Fruit fly (Drosophila melanogaster) whole organism, pupa: Measurements from ENCODE around the gene Ppt1.

Source experiments
- CG10348 ChIP-seq: fragments of 200-800 bp; sonication (Bioruptor generic); IDR thresholded peaks from 2 replicates; pipeline ENCODE4 v1.3.6; 2022; ENCODE audit warnings: missing biosample characterization, missing genetic modification characterization
- CG12605 ChIP-seq: fragments of 200-800 bp; sonication (Bioruptor generic); IDR thresholded peaks from 2 replicates; pipeline ENCODE4 v1.3.6; 2022; ENCODE audit warnings: missing biosample characterization, missing genetic modification characterization
- CG13204 ChIP-seq: fragments of 200-800 bp; sonication (Bioruptor generic); optimal IDR thresholded peaks from 2 replicates; lab custom pipeline; 2018; ENCODE audit warnings: missing biosample characterization, mild to moderate bottlenecking, missing genetic modification characterization, moderate library complexity
- CG14655 ChIP-seq: fragments of 200-800 bp; sonication (Bioruptor generic); optimal IDR thresholded peaks from 3 replicates; lab custom pipeline; 2017; ENCODE audit warnings: mild to moderate bottlenecking, missing biosample characterization, missing genetic modification reagents, missing genetic modification characterization
- CG15710 ChIP-seq: fragments of 200-800 bp; sonication (Bioruptor generic); optimal IDR thresholded peaks from 2 replicates; lab custom pipeline; 2018; ENCODE audit warnings: missing biosample characterization, mild to moderate bottlenecking, missing genetic modification characterization, moderate library complexity
- CG17806 ChIP-seq: fragments of 200-800 bp; sonication (Bioruptor generic); optimal IDR thresholded peaks from 2 replicates; lab custom pipeline; 2018; ENCODE audit warnings: missing biosample characterization, mild to moderate bottlenecking, missing genetic modification characterization, moderate library complexity
- CG32121 ChIP-seq: fragments of 200-800 bp; sonication (Bioruptor generic); IDR thresholded peaks from 2 replicates; pipeline ENCODE4 v1.3.6; 2022; ENCODE audit warnings: missing biosample characterization, missing genetic modification characterization
- CG34367 ChIP-seq: fragments of 200-800 bp; sonication (Bioruptor generic); optimal IDR thresholded peaks from 2 replicates; lab custom pipeline; 2018; ENCODE audit warnings: missing biosample characterization, mild to moderate bottlenecking, missing genetic modification characterization
- CG4496 ChIP-seq: fragments of 200-800 bp; sonication (Bioruptor generic); IDR thresholded peaks from 3 replicates; pipeline ENCODE4 v1.3.6; 2022; ENCODE audit warnings: missing biosample characterization, missing genetic modification characterization
- CG8159 ChIP-seq: fragments of 200-800 bp; sonication (Bioruptor generic); optimal IDR thresholded peaks from 3 replicates; lab custom pipeline; 2018; ENCODE audit warnings: missing biosample characterization, mild to moderate bottlenecking, missing genetic modification characterization, moderate library complexity
- CG8301 ChIP-seq: fragments of 200-800 bp; sonication (Bioruptor generic); optimal IDR thresholded peaks from 2 replicates; lab custom pipeline; 2018; ENCODE audit warnings: missing biosample characterization, mild to moderate bottlenecking, missing genetic modification characterization
- CG9948 ChIP-seq: fragments of 200-800 bp; sonication (Bioruptor generic); optimal IDR thresholded peaks from 2 replicates; lab custom pipeline; 2018; ENCODE audit warnings: missing biosample characterization, mild to moderate bottlenecking, missing genetic modification characterization, moderate library complexity
- D1 ChIP-seq: fragments of 200-800 bp; sonication (Bioruptor generic); optimal IDR thresholded peaks from 2 replicates; lab custom pipeline; 2018; ENCODE audit warnings: missing biosample characterization, mild to moderate bottlenecking, missing genetic modification characterization, moderate library complexity
- EcR ChIP-seq: fragments of 200-800 bp; sonication (Bioruptor generic); optimal IDR thresholded peaks from 3 replicates; lab custom pipeline; 2019; ENCODE audit warnings: missing biosample characterization, missing genetic modification characterization, mild to moderate bottlenecking, moderate library complexity, missing genetic modification reagents
- Ets98B ChIP-seq: fragments of 200-800 bp; sonication (Bioruptor generic); IDR thresholded peaks from 2 replicates; pipeline ENCODE4 v1.3.6; 2022; ENCODE audit warnings: missing biosample characterization, missing genetic modification characterization
- Pif1A ChIP-seq: fragments of 200-800 bp; sonication (Bioruptor generic); optimal IDR thresholded peaks from 3 replicates; lab custom pipeline; 2016; ENCODE audit warnings: missing biosample characterization, missing genetic modification characterization
- Pif1B ChIP-seq: fragments of 200-800 bp; sonication (Bioruptor generic); optimal IDR thresholded peaks from 3 replicates; lab custom pipeline; 2016; ENCODE audit warnings: missing biosample characterization, missing genetic modification characterization
- Snoo ChIP-seq: fragments of 200-800 bp; sonication (Bioruptor generic); optimal IDR thresholded peaks from 3 replicates; lab custom pipeline; 2017; ENCODE audit warnings: missing biosample characterization, mild to moderate bottlenecking, missing genetic modification characterization, inconsistent platforms
- fd96Ca ChIP-seq: fragments of 200-800 bp; sonication (Bioruptor generic); IDR thresholded peaks from 3 replicates; pipeline ENCODE4 v1.3.6; 2022; ENCODE audit warnings: missing biosample characterization, missing genetic modification characterization
- gl ChIP-seq: fragments of 200-800 bp; sonication (Bioruptor generic); optimal IDR thresholded peaks from 2 replicates; lab custom pipeline; 2018; ENCODE audit warnings: missing biosample characterization, mild to moderate bottlenecking, missing genetic modification characterization
- rn ChIP-seq: fragments of 200-800 bp; sonication (Bioruptor generic); IDR thresholded peaks from 2 replicates; pipeline ENCODE4 v1.3.6; 2022; ENCODE audit warnings: missing biosample characterization, missing genetic modification characterization

The Ppt1 gene

dm6 chrX:8665576-8666297 is 24.3 kb downstream of the Ppt1 start:
- no peak for TF ChIP-seq CG14655 (GFP tag; lab: Kevin White, UChicago)

- no peak for TF ChIP-seq CG8301
- TF ChIP-seq Pif1B (GFP tag; lab: Kevin White, UChicago) = no peak
- TF ChIP-seq D1 (tag; lab: Kevin White, UChicago) = no peak
- no peak for TF ChIP-seq CG34367 (tag; lab: Kevin White, UChicago)
- TF ChIP-seq CG17806 = no peak
- TF ChIP-seq Snoo (tag; lab: Kevin White, UChicago) = no peak
- TF ChIP-seq CG14655 (GFP tag; lab: Kevin White, UChicago) = no peak
- no peak for TF ChIP-seq fd96Ca
- no peak for TF ChIP-seq CG8159 (tag; lab: Kevin White, UChicago)
- no peak for TF ChIP-seq CG9948 (tag; lab: Kevin White, UChicago)
- TF ChIP-seq EcR (GFP tag; lab: Kevin White, UChicago) = no peak
Measured at dm6 chrX:8663795-8664194, 26.2 kb downstream of the Ppt1 start.

- TF ChIP-seq CG12605 (GFP tag; lab: Robert Waterston, UW) (no peak), Snoo (tag; lab: Kevin White, UChicago) (no peak), CG4496 (GFP tag; lab: Robert Waterston, UW) (no peak), gl (no peak), CG14655 (GFP tag; lab: Kevin White, UChicago) (no peak), Ets98B (GFP tag; lab: Robert Waterston, UW) (no peak), CG32121 (no peak), Pif1A (no peak), fd96Ca (no peak), CG13204 (no peak), CG9948 (tag; lab: Kevin White, UChicago) (no peak), EcR (GFP tag; lab: Kevin White, UChicago) (no peak)
Measured at dm6 chrX:8662247-8662646, 27.8 kb downstream of the Ppt1 start.

dm6 chrX:8661162-8661807 is 28.7 kb downstream of the Ppt1 start:
- no peak for TF ChIP-seq CG17806
- no peak for TF ChIP-seq D1 (tag; lab: Kevin White, UChicago)
- no peak for TF ChIP-seq Snoo (tag; lab: Kevin White, UChicago)
- no peak for TF ChIP-seq Pif1A
- TF ChIP-seq CG8301 = no peak
- TF ChIP-seq CG10348 (GFP tag; lab: Robert Waterston, UW) = no peak
- TF ChIP-seq rn (GFP tag; lab: Robert Waterston, UW) = no peak
- no peak for TF ChIP-seq CG9948 (tag; lab: Kevin White, UChicago)
- no peak for TF ChIP-seq CG13204
- TF ChIP-seq fd96Ca = no peak

dm6 chrX:8660354-8660753 is 29.7 kb downstream of the Ppt1 start:
- TF ChIP-seq Ets98B (GFP tag; lab: Robert Waterston, UW) = no peak

dm6 chrX:8658047-8658446 is 32.0 kb downstream of the Ppt1 start:
- TF ChIP-seq CG34367 (tag; lab: Kevin White, UChicago) (no peak), D1 (tag; lab: Kevin White, UChicago) (no peak), CG10348 (GFP tag; lab: Robert Waterston, UW) (no peak), CG4496 (GFP tag; lab: Robert Waterston, UW) (no peak), fd96Ca (no peak), rn (GFP tag; lab: Robert Waterston, UW) (no peak), CG8301 (no peak), CG9948 (tag; lab: Kevin White, UChicago) (no peak), CG12605 (GFP tag; lab: Robert Waterston, UW) (no peak)

- TF ChIP-seq fd96Ca = peak; percentile 77
- peak; percentile 73 for TF ChIP-seq CG15710 (tag; lab: Kevin White, UChicago)
- peak; percentile 58 for TF ChIP-seq Ets98B (GFP tag; lab: Robert Waterston, UW)
- peak; percentile 43 for TF ChIP-seq CG13204
- TF ChIP-seq Snoo (tag; lab: Kevin White, UChicago) = peak; percentile 51
- TF ChIP-seq CG12605 (GFP tag; lab: Robert Waterston, UW) = peak; percentile 56; the same call in 1 of the 2 replicates
- peak; percentile 72 for TF ChIP-seq CG8301
- TF ChIP-seq rn (GFP tag; lab: Robert Waterston, UW) = no peak
- TF ChIP-seq D1 (tag; lab: Kevin White, UChicago) = no peak
- peak; percentile 76 for TF ChIP-seq CG8159 (tag; lab: Kevin White, UChicago)
- peak; percentile 74 for TF ChIP-seq CG9948 (tag; lab: Kevin White, UChicago)
- peak; percentile 31; the same call in 1 of the 2 replicates for TF ChIP-seq CG32121
- TF ChIP-seq CG17806 = peak; percentile 68
- peak; percentile 80 for TF ChIP-seq CG14655 (GFP tag; lab: Kevin White, UChicago)
- peak; percentile 58 for TF ChIP-seq Pif1A
- TF ChIP-seq Pif1B (GFP tag; lab: Kevin White, UChicago) = peak; percentile 54
- TF ChIP-seq CG34367 (tag; lab: Kevin White, UChicago) = peak; percentile 71
- peak; percentile 54 for TF ChIP-seq gl
- TF ChIP-seq CG10348 (GFP tag; lab: Robert Waterston, UW) = no peak
- TF ChIP-seq CG4496 (GFP tag; lab: Robert Waterston, UW) = peak; percentile 76
- no peak for TF ChIP-seq EcR (GFP tag; lab: Kevin White, UChicago)
Measured at dm6 chrX:8656550-8657431, 33.2 kb downstream of the Ppt1 start.
